Worm (Caenorhabditis elegans) whole organism, early embryonic: ENCODE results near the gene hch-1.

Experiments
- F13C5.2 ChIP-seq: sonication (generic microtip); optimal IDR thresholded peaks from 2 replicates; lab custom pipeline; 2017; ENCODE audit warnings: mild to moderate bottlenecking, missing genetic modification characterization, inconsistent platforms, missing compliant biosample characterization
- ama-1 ChIP-seq: fragments of 150-350 bp; optimal IDR thresholded peaks from 2 replicates; lab custom pipeline; 2014
- ceh-13 ChIP-seq: fragments of 200-800 bp; sonication (Bioruptor generic); optimal IDR thresholded peaks from 2 replicates; lab custom pipeline; 2018; ENCODE audit warnings: mild to moderate bottlenecking, missing genetic modification characterization, missing compliant biosample characterization
- ceh-36 ChIP-seq: sonication (generic microtip); optimal IDR thresholded peaks from 2 replicates; lab custom pipeline; 2016; ENCODE audit warnings: missing genetic modification characterization, inconsistent platforms, missing compliant biosample characterization
- ets-7 ChIP-seq: sonication (generic microtip); optimal IDR thresholded peaks from 2 replicates; lab custom pipeline; 2016; ENCODE audit warnings: missing genotype, missing genetic modification characterization, missing compliant biosample characterization
- flt-1 ChIP-seq: fragments of 200-800 bp; sonication (Bioruptor generic); IDR thresholded peaks from 2 replicates; pipeline ENCODE4 v1.3.6; 2022; ENCODE audit warnings: missing genetic modification characterization, missing compliant biosample characterization
- hmbx-1 ChIP-seq: sonication (generic microtip); optimal IDR thresholded peaks from 2 replicates; lab custom pipeline; 2016; ENCODE audit warnings: mild to moderate bottlenecking, missing genetic modification characterization, missing compliant biosample characterization
- hmg-4 ChIP-seq: fragments of 200-800 bp; sonication (Bioruptor generic); optimal IDR thresholded peaks from 2 replicates; lab custom pipeline; 2018; ENCODE audit warnings: mild to moderate bottlenecking, missing genetic modification characterization, missing compliant biosample characterization
- hnd-1 ChIP-seq: sonication (generic microtip); optimal IDR thresholded peaks from 2 replicates; lab custom pipeline; 2016; ENCODE audit warnings: missing genetic modification characterization, missing compliant biosample characterization
- scrt-1 ChIP-seq: fragments of 200-800 bp; sonication (Bioruptor generic); IDR thresholded peaks from 2 replicates; pipeline ENCODE4 v1.3.6; 2022; ENCODE audit warnings: missing genetic modification characterization, missing compliant biosample characterization
- tra-4 ChIP-seq: sonication (generic microtip); optimal IDR thresholded peaks from 2 replicates; lab custom pipeline; 2017; ENCODE audit warnings: missing genetic modification characterization, missing compliant biosample characterization

ce11 chrX:14739466-14739865, 39.7 kb upstream of the hch-1 start:
- TF ChIP-seq hnd-1 (no peak), ceh-36 (tag; lab: Kevin White, UChicago) (no peak), hmg-4 (GFP tag; lab: Kevin White, UChicago) (no peak), ama-1 (lab: Kevin White, UChicago) (no peak), ets-7 (no peak), scrt-1 (no peak), flt-1 (GFP tag; lab: Robert Waterston, UW) (no peak), tra-4 (no peak), hmbx-1 (tag; lab: Kevin White, UChicago) (no peak), F13C5.2 (tag; lab: Kevin White, UChicago) (no peak), ceh-13 (GFP tag; lab: Kevin White, UChicago) (no peak)
